Worm (Caenorhabditis elegans): ENCODE data around the gene srxa-4.

- TF ChIP-seq elt-3 (tag; optimal IDR thresholded peaks at IDR 0.05) (no peak), snpc-4 (tag; optimal IDR thresholded peaks at IDR 0.05) (no peak), unc-62 (GFP tag; optimal IDR thresholded peaks at IDR 0.05) (no peak), pha-4 (tag; optimal IDR thresholded peaks at IDR 0.05) (no peak)
These were observed 46.2 kb upstream of the srxa-4 start, which contains the start of gene srx-56 for ce11 chrV:7374090-7374489.
